Worm (Caenorhabditis elegans) whole organism, L4 larva: ENCODE results near the gene F57C2.5.
"Not testable (repeated sequence)": the region's sequence is repeated elsewhere in the genome, so short reads cannot be mapped to it uniquely, and the experiment has no call there.

Experiments
- F49E8.2 ChIP-seq: sonication (generic microtip); optimal IDR thresholded peaks from 2 replicates; lab custom pipeline; 2016; ENCODE audit warnings: missing compliant biosample characterization, mild to moderate bottlenecking, missing genetic modification characterization, borderline replicate concordance
- dve-1 ChIP-seq: sonication (generic microtip); optimal IDR thresholded peaks from 2 replicates; lab custom pipeline; 2017; ENCODE audit warnings: antibody characterized with exemption, mild to moderate bottlenecking, missing genetic modification characterization, missing compliant biosample characterization; ENCODE audit not compliant: insufficient read depth
- lsy-2 ChIP-seq, 2 experiments: fragments of 150-350 bp in 1 of 2; sonication (generic microtip) in 1 of 2; optimal IDR thresholded peaks; 2 replicates each; lab custom pipeline; 2014 to 2017; ENCODE audit warnings: missing biosample characterization in 2 of 2, missing genetic modification characterization in 2 of 2
- mep-1 ChIP-seq: fragments of 150-350 bp; sonication (generic microtip); optimal IDR thresholded peaks from 3 replicates; lab custom pipeline; 2014; ENCODE audit warnings: missing biosample characterization, missing genetic modification characterization
- nhr-237 ChIP-seq: sonication (generic microtip); optimal IDR thresholded peaks from 2 replicates; lab custom pipeline; 2017; ENCODE audit warnings: missing biosample characterization, missing genetic modification characterization
- nhr-76 ChIP-seq: fragments of 150-350 bp; optimal IDR thresholded peaks from 2 replicates; lab custom pipeline; 2014; ENCODE audit warnings: missing biosample characterization, missing genetic modification characterization
- pha-4 ChIP-seq, 2 experiments: fragments of 150-350 bp in 1 of 2; fragments of 200-800 bp in 1 of 2; sonication (Bioruptor generic) in 1 of 2; IDR thresholded peaks in 1 of 2; optimal IDR thresholded peaks in 1 of 2; 2 replicates each; pipeline versions ENCODE4 v1.3.6 to Lab custom; 2014 to 2022; ENCODE audit warnings: missing genetic modification characterization in 2 of 2, missing genetic modification reagents in 2 of 2, missing biosample characterization in 1 of 2, missing compliant biosample characterization in 1 of 2
- set-16 ChIP-seq: fragments of 200-800 bp; sonication (Bioruptor generic); IDR thresholded peaks from 2 replicates; pipeline ENCODE4 v1.3.6; 2022; ENCODE audit warnings: missing genetic modification reagents, missing genetic modification characterization, missing compliant biosample characterization
- zag-1 ChIP-seq: fragments of 150-350 bp; optimal IDR thresholded peaks from 2 replicates; lab custom pipeline; 2014; ENCODE audit warnings: missing biosample characterization, missing genetic modification characterization

- TF ChIP-seq lsy-2 (tag; optimal IDR thresholded peaks at IDR 0.05; lab: Kevin White, UChicago): peak; percentile 97 to 99
- peak; percentile 43 for TF ChIP-seq nhr-76 (tag; lab: Kevin White, UChicago)
- not testable (repeated sequence) for TF ChIP-seq zag-1; pha-4 (tag; optimal IDR thresholded peaks at IDR 0.05; lab: Kevin White, UChicago)
- peak; percentile 90 for TF ChIP-seq mep-1 (tag; lab: Kevin White, UChicago)
- peak; percentile 94 for TF ChIP-seq dve-1
- peak; percentile 99 for TF ChIP-seq pha-4 (GFP tag; IDR thresholded peaks at IDR 0.05; lab: Robert Waterston, UW)
- peak; percentile 84 for TF ChIP-seq F49E8.2 (tag; lab: Kevin White, UChicago)
- peak; percentile 9; the same call in 1 of the 2 replicates for TF ChIP-seq set-16
- TF ChIP-seq nhr-237 (tag; lab: Kevin White, UChicago): peak; percentile 54
Observed at ce11 chrII:14561549-14562115, 33.6 kb upstream of the F57C2.5 start, which contains the start of gene mog-4.
